Worm (Caenorhabditis elegans) whole organism, young adult: ENCODE data around the gene C53A3.4.

Experiments used
- B0336.3 ChIP-seq: fragments of 200-800 bp; sonication (Bioruptor generic); IDR thresholded peaks from 2 replicates; pipeline ENCODE4 v1.3.6; 2022; ENCODE audit warnings: missing genetic modification characterization, missing compliant biosample characterization
- T26A5.8 ChIP-seq: sonication (generic microtip); optimal IDR thresholded peaks from 2 replicates; lab custom pipeline; 2016; ENCODE audit warnings: missing genetic modification characterization, missing compliant biosample characterization
- Y95B8A.8 ChIP-seq: fragments of 200-800 bp; sonication (Bioruptor generic); IDR thresholded peaks from 2 replicates; pipeline ENCODE4 v1.3.6; 2022; ENCODE audit warnings: missing genetic modification reagents, missing genetic modification characterization, missing compliant biosample characterization
- bed-2 ChIP-seq: fragments of 200-800 bp; sonication (Bioruptor generic); IDR thresholded peaks from 2 replicates; pipeline ENCODE4 v1.3.6; 2022; ENCODE audit warnings: missing genetic modification reagents, missing genetic modification characterization, missing compliant biosample characterization
- cebp-2 ChIP-seq: fragments of 200-800 bp; sonication (Bioruptor generic); IDR thresholded peaks from 2 replicates; pipeline ENCODE4 v1.3.6; 2022; ENCODE audit warnings: missing genetic modification characterization, missing compliant biosample characterization
- hrde-1 ChIP-seq: sonication (generic microtip); optimal IDR thresholded peaks from 2 replicates; lab custom pipeline; 2016; ENCODE audit warnings: missing genetic modification characterization, mild to moderate bottlenecking, missing compliant biosample characterization, moderate library complexity, missing genotype, missing genetic modification reagents, borderline replicate concordance
- lin-35 ChIP-seq, 3 experiments: fragments of 150-350 bp in 2 of 3; sonication (generic microtip) in 1 of 3; optimal IDR thresholded peaks; 2 replicates each; lab custom pipeline; 2014 to 2018; ENCODE audit warnings: missing biosample characterization in 3 of 3, missing genetic modification characterization in 3 of 3, missing genetic modification reagents in 3 of 3
- madf-6 ChIP-seq: fragments of 200-800 bp; sonication (Bioruptor generic); IDR thresholded peaks from 2 replicates; pipeline ENCODE4 v1.3.6; 2022; ENCODE audit warnings: missing genetic modification reagents, missing genetic modification characterization, missing compliant biosample characterization
- nhr-80 ChIP-seq: sonication (generic microtip); optimal IDR thresholded peaks from 2 replicates; lab custom pipeline; 2016; ENCODE audit warnings: missing genetic modification characterization, missing compliant biosample characterization
- repo-1 ChIP-seq: sonication (generic microtip); optimal IDR thresholded peaks from 2 replicates; lab custom pipeline; 2017; ENCODE audit warnings: mild to moderate bottlenecking, missing genetic modification characterization, missing compliant biosample characterization
- sdz-38 ChIP-seq: sonication (generic microtip); optimal IDR thresholded peaks from 2 replicates; lab custom pipeline; 2016; ENCODE audit warnings: missing genotype, missing genetic modification characterization, missing compliant biosample characterization
- snpc-4 ChIP-seq, 5 experiments: fragments of 150-350 bp in 1 of 5; sonication (generic microtip) in 4 of 5; optimal IDR thresholded peaks; 2 replicates each; lab custom pipeline; 2014 to 2018; ENCODE audit warnings: missing genetic modification characterization in 5 of 5, missing biosample characterization in 3 of 5, antibody characterized with exemption in 2 of 5, mild to moderate bottlenecking in 2 of 5, missing compliant biosample characterization in 2 of 5, missing genotype in 2 of 5, moderate library complexity in 2 of 5, missing genetic modification reagents in 1 of 5
- zfh-2 ChIP-seq: fragments of 200-800 bp; sonication (Bioruptor generic); conservative IDR thresholded peaks from 2 replicates; pipeline ENCODE4 v1.3.6; 2022; ENCODE audit warnings: missing genetic modification reagents, missing genetic modification characterization, missing compliant biosample characterization

- TF ChIP-seq hrde-1 (tag; lab: Kevin White, UChicago) (peak; percentile 37), zfh-2 (GFP tag; lab: Robert Waterston, UW) (no peak), repo-1 (no peak), T26A5.8 (tag; lab: Kevin White, UChicago) (no peak), madf-6 (peak; percentile 65; the same call in 1 of the 2 replicates), snpc-4 (GFP tag; optimal IDR thresholded peaks at IDR 0.05; lab: Kevin White, UChicago) (no peak), snpc-4 (tag; optimal IDR thresholded peaks at IDR 0.05; lab: Kevin White, UChicago) (no peak), sdz-38 (tag; lab: Kevin White, UChicago) (no peak), bed-2 (GFP tag; lab: Robert Waterston, UW) (no peak), nhr-80 (tag; lab: Kevin White, UChicago) (no peak), Y95B8A.8 (GFP tag; lab: Robert Waterston, UW) (no peak), cebp-2 (GFP tag; lab: Robert Waterston, UW) (no peak), lin-35 (GFP tag; optimal IDR thresholded peaks at IDR 0.05; lab: Kevin White, UChicago) (no peak), B0336.3 (GFP tag; lab: Robert Waterston, UW) (peak; percentile 29; the same call in 1 of the 2 replicates)
These were observed 36.6 kb downstream of the C53A3.4 start for ce11 chrV:5722093-5722492.
